Fruit fly (Drosophila melanogaster) whole organism, embryonic: ENCODE measurements around the gene tau.

ENCODE experiments used
- Asciz ChIP-seq: fragments of 200-800 bp; sonication (Bioruptor generic); optimal IDR thresholded peaks from 2 replicates; lab custom pipeline; 2017; ENCODE audit warnings: missing biosample characterization, mild to moderate bottlenecking, missing genetic modification characterization, missing genetic modification reagents
- B-H1 ChIP-seq: fragments of 200-800 bp; sonication (Bioruptor generic); IDR thresholded peaks from 3 replicates; pipeline ENCODE4 v1.3.6; 2022; ENCODE audit warnings: missing biosample characterization, missing genetic modification characterization
- BEAF-32 ChIP-seq: fragments of 200-800 bp; sonication (Bioruptor generic); optimal IDR thresholded peaks from 3 replicates; lab custom pipeline; 2017; ENCODE audit warnings: missing biosample characterization, missing genetic modification characterization, mild to moderate bottlenecking, moderate library complexity, missing genetic modification reagents
- BtbVII ChIP-seq: fragments of 200-800 bp; sonication (Bioruptor generic); optimal IDR thresholded peaks from 3 replicates; lab custom pipeline; 2017; ENCODE audit warnings: missing biosample characterization, mild to moderate bottlenecking, missing genetic modification characterization
- CG10267 ChIP-seq: fragments of 200-800 bp; sonication (Bioruptor generic); optimal IDR thresholded peaks from 2 replicates; lab custom pipeline; 2018; ENCODE audit warnings: missing biosample characterization, mild to moderate bottlenecking, missing genetic modification characterization, moderate library complexity
- CG11695 ChIP-seq: fragments of 200-800 bp; sonication (Bioruptor generic); IDR thresholded peaks from 3 replicates; pipeline ENCODE4 v1.3.6; 2022; ENCODE audit warnings: missing biosample characterization, missing genetic modification characterization
- CG12155 ChIP-seq: fragments of 200-800 bp; sonication (Bioruptor generic); optimal IDR thresholded peaks from 3 replicates; lab custom pipeline; 2016; ENCODE audit warnings: missing biosample characterization, missing genetic modification characterization
- CG12219 ChIP-seq: fragments of 200-800 bp; sonication (Bioruptor generic); optimal IDR thresholded peaks from 3 replicates; lab custom pipeline; 2018; ENCODE audit warnings: missing biosample characterization, mild to moderate bottlenecking, missing genetic modification characterization
- CG15011 ChIP-seq: fragments of 200-800 bp; sonication (Bioruptor generic); optimal IDR thresholded peaks from 3 replicates; lab custom pipeline; 2018; ENCODE audit warnings: missing biosample characterization, mild to moderate bottlenecking, missing genetic modification characterization
- CG1529 ChIP-seq: fragments of 200-800 bp; sonication (Bioruptor generic); optimal IDR thresholded peaks from 3 replicates; lab custom pipeline; 2018; ENCODE audit warnings: missing biosample characterization, missing genetic modification characterization
- CG15479 ChIP-seq: fragments of 200-800 bp; sonication (Bioruptor generic); optimal IDR thresholded peaks from 3 replicates; lab custom pipeline; 2019; ENCODE audit warnings: missing biosample characterization, mild to moderate bottlenecking, missing genetic modification characterization, moderate library complexity
- CG17361 ChIP-seq: fragments of 200-800 bp; sonication (Bioruptor generic); IDR thresholded peaks from 3 replicates; pipeline ENCODE4 v1.3.6; 2022; ENCODE audit warnings: missing biosample characterization, missing genetic modification characterization
- CG17612 ChIP-seq: fragments of 200-800 bp; sonication (Bioruptor generic); IDR thresholded peaks from 2 replicates; pipeline ENCODE4 v1.3.6; 2022; ENCODE audit warnings: missing biosample characterization, missing genetic modification characterization
- CG17912 ChIP-seq: fragments of 200-800 bp; sonication (Bioruptor generic); optimal IDR thresholded peaks from 2 replicates; lab custom pipeline; 2018; ENCODE audit warnings: missing biosample characterization, mild to moderate bottlenecking, missing genetic modification characterization
- CG18011 ChIP-seq: fragments of 200-800 bp; sonication (Bioruptor generic); optimal IDR thresholded peaks from 2 replicates; lab custom pipeline; 2017; ENCODE audit warnings: missing biosample characterization, missing genetic modification characterization, mild to moderate bottlenecking, moderate library complexity, missing genotype
- CG18619 ChIP-seq: fragments of 200-800 bp; sonication (Bioruptor generic); optimal IDR thresholded peaks from 3 replicates; lab custom pipeline; 2017; ENCODE audit warnings: missing biosample characterization, mild to moderate bottlenecking, missing genetic modification characterization
- CG2116 ChIP-seq: fragments of 200-800 bp; sonication (Bioruptor generic); optimal IDR thresholded peaks from 3 replicates; lab custom pipeline; 2018; ENCODE audit warnings: missing biosample characterization, mild to moderate bottlenecking, missing genetic modification characterization
- CG2199 ChIP-seq: fragments of 200-800 bp; sonication (Bioruptor generic); IDR thresholded peaks from 3 replicates; pipeline ENCODE4 v1.3.6; 2022; ENCODE audit warnings: missing biosample characterization, missing genetic modification characterization
- CG2678 ChIP-seq: fragments of 200-800 bp; sonication (Bioruptor generic); optimal IDR thresholded peaks from 3 replicates; lab custom pipeline; 2019; ENCODE audit warnings: missing biosample characterization, mild to moderate bottlenecking, missing genetic modification characterization, moderate library complexity
- CG2875 ChIP-seq: fragments of 200-800 bp; sonication (Bioruptor generic); optimal IDR thresholded peaks from 2 replicates; lab custom pipeline; 2017; ENCODE audit warnings: missing biosample characterization, mild to moderate bottlenecking, missing genetic modification characterization, missing genetic modification reagents
- CG30403 ChIP-seq: fragments of 200-800 bp; sonication (Bioruptor generic); optimal IDR thresholded peaks from 3 replicates; lab custom pipeline; 2016; ENCODE audit warnings: missing biosample characterization, missing genetic modification characterization
- CG31224 ChIP-seq: fragments of 200-800 bp; sonication (Bioruptor generic); IDR thresholded peaks from 2 replicates; pipeline ENCODE4 v1.3.6; 2022; ENCODE audit warnings: missing biosample characterization, missing genetic modification characterization
- CG31441 ChIP-seq: fragments of 200-800 bp; sonication (Bioruptor generic); IDR thresholded peaks from 2 replicates; pipeline ENCODE4 v1.3.6; 2022; ENCODE audit warnings: missing biosample characterization, missing genetic modification characterization
- CG33213 ChIP-seq: fragments of 200-800 bp; sonication (Bioruptor generic); optimal IDR thresholded peaks from 3 replicates; lab custom pipeline; 2016; ENCODE audit warnings: missing biosample characterization, missing genetic modification characterization
- CG34224 ChIP-seq: fragments of 200-800 bp; sonication (Bioruptor generic); IDR thresholded peaks from 3 replicates; pipeline ENCODE4 v1.3.6; 2022; ENCODE audit warnings: missing biosample characterization, missing genetic modification characterization; ENCODE audit not compliant: partially characterized antibody
- CG34376 ChIP-seq: fragments of 200-800 bp; sonication (Bioruptor generic); optimal IDR thresholded peaks from 2 replicates; lab custom pipeline; 2018; ENCODE audit warnings: missing biosample characterization, mild to moderate bottlenecking, missing genetic modification characterization
- CG4282 ChIP-seq: fragments of 200-800 bp; sonication (Bioruptor generic); optimal IDR thresholded peaks from 2 replicates; lab custom pipeline; 2016; ENCODE audit warnings: missing biosample characterization, missing genetic modification characterization
- CG4820 ChIP-seq: fragments of 200-800 bp; sonication (Bioruptor generic); optimal IDR thresholded peaks from 3 replicates; lab custom pipeline; 2016; ENCODE audit warnings: missing biosample characterization, missing genetic modification characterization
- CG6654 ChIP-seq: fragments of 200-800 bp; sonication (Bioruptor generic); optimal IDR thresholded peaks from 2 replicates; lab custom pipeline; 2017; ENCODE audit warnings: missing biosample characterization, mild to moderate bottlenecking, missing genetic modification characterization
- CG6791 ChIP-seq: fragments of 200-800 bp; sonication (Bioruptor generic); IDR thresholded peaks from 3 replicates; pipeline ENCODE4 v1.3.6; 2022; ENCODE audit warnings: missing biosample characterization, missing genetic modification characterization; ENCODE audit not compliant: partially characterized antibody
- CG7745 ChIP-seq: fragments of 200-800 bp; sonication (Bioruptor generic); optimal IDR thresholded peaks from 2 replicates; lab custom pipeline; 2018; ENCODE audit warnings: missing biosample characterization, mild to moderate bottlenecking, missing genetic modification characterization, moderate library complexity
- CG8944 ChIP-seq: fragments of 200-800 bp; sonication (Bioruptor generic); optimal IDR thresholded peaks from 3 replicates; lab custom pipeline; 2016; ENCODE audit warnings: missing biosample characterization, missing genetic modification characterization
- CoRest ChIP-seq: fragments of 200-800 bp; sonication (Bioruptor generic); optimal IDR thresholded peaks from 3 replicates; lab custom pipeline; 2018; ENCODE audit warnings: missing biosample characterization, mild to moderate bottlenecking, missing genetic modification characterization, moderate library complexity
- Lim3 ChIP-seq: fragments of 200-800 bp; sonication (Bioruptor generic); IDR thresholded peaks from 2 replicates; pipeline ENCODE4 v1.3.6; 2022; ENCODE audit warnings: missing biosample characterization, missing genetic modification characterization
- Lpt ChIP-seq: fragments of >200 bp; optimal IDR thresholded peaks from 2 replicates; lab custom pipeline; 2018; ENCODE audit warnings: missing biosample characterization, missing genetic modification characterization
- Myb ChIP-seq: fragments of 200-800 bp; sonication (Bioruptor generic); optimal IDR thresholded peaks from 2 replicates; lab custom pipeline; 2016; ENCODE audit warnings: missing biosample characterization, missing genetic modification characterization
- NC2β ChIP-seq: fragments of 200-800 bp; sonication (Bioruptor generic); optimal IDR thresholded peaks from 2 replicates; lab custom pipeline; 2016; ENCODE audit warnings: missing biosample characterization, missing genetic modification characterization
- Opbp ChIP-seq: fragments of 200-800 bp; sonication (Bioruptor generic); IDR thresholded peaks from 3 replicates; pipeline ENCODE4 v1.3.6; 2022; ENCODE audit warnings: missing biosample characterization, missing genetic modification characterization; ENCODE audit not compliant: partially characterized antibody
- Sry-β ChIP-seq: fragments of 200-800 bp; sonication (Bioruptor generic); optimal IDR thresholded peaks from 2 replicates; lab custom pipeline; 2018; ENCODE audit warnings: missing biosample characterization, mild to moderate bottlenecking, missing genetic modification characterization, moderate library complexity
- Vsx1 ChIP-seq: fragments of 200-800 bp; sonication (Bioruptor generic); optimal IDR thresholded peaks from 2 replicates; lab custom pipeline; 2017; ENCODE audit warnings: missing biosample characterization, mild to moderate bottlenecking, missing genetic modification characterization, missing genetic modification reagents
- ase ChIP-seq: fragments of 200-800 bp; sonication (Bioruptor generic); IDR thresholded peaks from 3 replicates; pipeline ENCODE4 v1.3.6; 2022; ENCODE audit warnings: missing biosample characterization, missing genetic modification characterization
- ash1 ChIP-seq: fragments of 200-800 bp; sonication (Bioruptor generic); optimal IDR thresholded peaks from 2 replicates; lab custom pipeline; 2018; ENCODE audit warnings: missing biosample characterization, mild to moderate bottlenecking, missing genetic modification characterization
- bbx ChIP-seq: fragments of 200-800 bp; sonication (Bioruptor generic); IDR thresholded peaks from 2 replicates; pipeline ENCODE4 v1.3.6; 2022; ENCODE audit warnings: missing biosample characterization, missing genetic modification characterization; ENCODE audit not compliant: partially characterized antibody
- bigmax ChIP-seq: fragments of 200-800 bp; sonication (Bioruptor generic); optimal IDR thresholded peaks from 2 replicates; lab custom pipeline; 2018; ENCODE audit warnings: missing biosample characterization, mild to moderate bottlenecking, missing genetic modification characterization
- dimm ChIP-seq: fragments of 200-800 bp; sonication (Bioruptor generic); IDR thresholded peaks from 2 replicates; pipeline ENCODE4 v1.3.6; 2022; ENCODE audit warnings: missing biosample characterization, missing genetic modification characterization
- gsb-n ChIP-seq: fragments of 200-800 bp; sonication (Bioruptor generic); optimal IDR thresholded peaks from 3 replicates; lab custom pipeline; 2018; ENCODE audit warnings: missing biosample characterization, mild to moderate bottlenecking, missing genetic modification characterization
- nmo ChIP-seq: fragments of 200-800 bp; sonication (Bioruptor generic); optimal IDR thresholded peaks from 2 replicates; lab custom pipeline; 2018; ENCODE audit warnings: missing biosample characterization, mild to moderate bottlenecking, missing genetic modification characterization, moderate library complexity
- oc ChIP-seq: fragments of 200-800 bp; sonication (Bioruptor generic); optimal IDR thresholded peaks from 2 replicates; lab custom pipeline; 2018; ENCODE audit warnings: missing biosample characterization, mild to moderate bottlenecking, missing genetic modification characterization, moderate library complexity
- ro ChIP-seq: fragments of 200-800 bp; sonication (Bioruptor generic); IDR thresholded peaks from 2 replicates; pipeline ENCODE4 v1.3.6; 2022; ENCODE audit warnings: missing biosample characterization, missing genetic modification characterization
- sens-2 ChIP-seq: fragments of 200-800 bp; sonication (Bioruptor generic); IDR thresholded peaks from 2 replicates; pipeline ENCODE4 v1.3.6; 2022; ENCODE audit warnings: missing biosample characterization, missing genetic modification characterization
- sisA ChIP-seq: fragments of 200-800 bp; sonication (Bioruptor generic); IDR thresholded peaks from 2 replicates; pipeline ENCODE4 v1.3.6; 2022; ENCODE audit warnings: missing biosample characterization, missing genetic modification characterization

The tau gene

DNA sequence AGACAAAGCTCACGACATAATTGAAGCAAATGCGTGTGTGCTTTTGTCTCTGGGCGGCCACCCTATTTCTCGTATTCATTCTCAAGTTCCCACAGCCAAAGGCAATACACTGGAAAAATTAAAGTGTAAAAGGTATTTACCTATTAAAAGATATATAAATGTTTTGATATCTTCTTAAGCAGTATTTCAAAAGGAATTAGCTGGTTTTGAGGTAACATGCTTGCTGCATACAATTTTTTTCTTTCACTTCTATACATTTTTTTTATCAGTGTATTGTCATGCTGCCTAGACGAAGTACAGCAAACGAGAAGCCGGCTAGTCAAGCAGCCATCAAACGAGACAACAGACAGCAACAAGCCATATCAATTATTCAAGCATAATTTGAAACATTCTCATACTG lies 43.0 kb downstream of the tau start (continued):
- TF ChIP-seq CG12155 (GFP tag; lab: Kevin White, UChicago) (no peak), oc (tag; lab: Kevin White, UChicago) (no peak), CG17361 (no peak), CG8944 (GFP tag; lab: Kevin White, UChicago) (no peak), CG15011 (GFP tag; lab: Kevin White, UChicago) (no peak), CG6791 (no peak), gsb-n (no peak), bigmax (GFP tag; lab: Kevin White, UChicago) (no peak), CG7745 (no peak), Opbp (GFP tag; lab: Robert Waterston, UW) (no peak), nmo (GFP tag; lab: Kevin White, UChicago) (no peak), bbx (GFP tag; lab: Robert Waterston, UW) (no peak), CG31224 (GFP tag; lab: Robert Waterston, UW) (no peak), CG2116 (GFP tag; lab: Kevin White, UChicago) (no peak), CG4820 (no peak), CG15479 (GFP tag; lab: Kevin White, UChicago) (no peak), BEAF-32 (GFP tag; lab: Kevin White, UChicago) (no peak), Sry-β (GFP tag; lab: Kevin White, UChicago) (no peak), NC2β (GFP tag; lab: Kevin White, UChicago) (no peak), CG2199 (GFP tag; lab: Robert Waterston, UW) (no peak), CoRest (tag; lab: Kevin White, UChicago) (no peak), CG12219 (GFP tag; lab: Kevin White, UChicago) (no peak), ro (GFP tag; lab: Robert Waterston, UW) (no peak), CG10267 (tag; lab: Kevin White, UChicago) (no peak), CG30403 (GFP tag; lab: Kevin White, UChicago) (no peak), Myb (GFP tag; lab: Kevin White, UChicago) (no peak), Lim3 (GFP tag; lab: Robert Waterston, UW) (no peak), CG34224 (no peak), CG18011 (GFP tag; lab: Kevin White, UChicago) (no peak), CG17612 (GFP tag; lab: Robert Waterston, UW) (no peak), CG33213 (GFP tag; lab: Kevin White, UChicago) (no peak), CG34376 (GFP tag; lab: Kevin White, UChicago) (no peak), Vsx1 (GFP tag; lab: Kevin White, UChicago) (no peak), dimm (GFP tag; lab: Robert Waterston, UW) (peak; percentile 12; the same call in 1 of the 2 replicates), CG2875 (GFP tag; lab: Kevin White, UChicago) (no peak), CG4282 (GFP tag; lab: Kevin White, UChicago) (no peak), Lpt (no peak), BtbVII (GFP tag; lab: Kevin White, UChicago) (peak; percentile 25), CG11695 (GFP tag; lab: Robert Waterston, UW) (no peak), ash1 (GFP tag; lab: Kevin White, UChicago) (no peak), ase (GFP tag; lab: Robert Waterston, UW) (peak; percentile 38; the same call in 1 of the 3 replicates), sens-2 (GFP tag; lab: Robert Waterston, UW) (no peak), CG17912 (no peak), CG1529 (GFP tag; lab: Kevin White, UChicago) (no peak), CG6654 (no peak), CG18619 (no peak), CG2678 (tag; lab: Kevin White, UChicago) (peak; percentile 41), B-H1 (GFP tag; lab: Robert Waterston, UW) (no peak), CG31441 (0 out of 2 replicates have a peak, but pooled peaks have one; percentile 34), sisA (GFP tag; lab: Robert Waterston, UW) (no peak), Asciz (GFP tag; lab: Kevin White, UChicago) (peak; percentile 9)
